Fruit fly (Drosophila melanogaster): ENCODE data around the gene CG14937.

CG14937 gene

dm6 chr2L:11808702-11809583 is 15.1 kb upstream of the CG14937 start, which contains the start of gene crol (continued):
- no peak for TF ChIP-seq Hmx (GFP tag; optimal IDR thresholded peaks at IDR 0.05)
- TF ChIP-seq CG4617 (GFP tag; optimal IDR thresholded peaks at IDR 0.05; ENCODE audit: borderline replicate concordance), result peak; percentile 47
- TF ChIP-seq cg (GFP tag; optimal IDR thresholded peaks at IDR 0.05), result peak; percentile 92
- peak; percentile 40 for TF ChIP-seq Dek (tag; optimal IDR thresholded peaks at IDR 0.05)
- TF ChIP-seq MESR4 (GFP tag; optimal IDR thresholded peaks at IDR 0.05), result peak; percentile 89
- TF ChIP-seq bcd (GFP tag; optimal IDR thresholded peaks at IDR 0.05), result peak; percentile 0
- peak; percentile 40 for TF ChIP-seq CG2120 (GFP tag; optimal IDR thresholded peaks at IDR 0.05)
- TF ChIP-seq jumu (GFP tag; optimal IDR thresholded peaks at IDR 0.05), result peak; percentile 30
- TF ChIP-seq CG12155 (GFP tag; optimal IDR thresholded peaks at IDR 0.05), result peak; percentile 21
- TF ChIP-seq CG8765 (GFP tag; IDR thresholded peaks at IDR 0.05), result no peak
- peak; percentile 85 for TF ChIP-seq zen2 (GFP tag; IDR thresholded peaks at IDR 0.05; ENCODE audit: partially characterized antibody)
- peak; percentile 50 for TF ChIP-seq nmo (GFP tag; optimal IDR thresholded peaks at IDR 0.05)
- TF ChIP-seq fd96Cb (tag; optimal IDR thresholded peaks at IDR 0.05), result no peak
- TF ChIP-seq twi (tag; optimal IDR thresholded peaks at IDR 0.05), result no peak
- TF ChIP-seq CG10431 (GFP tag; optimal IDR thresholded peaks at IDR 0.05), result no peak
- no peak for TF ChIP-seq CG7372 (GFP tag; IDR thresholded peaks at IDR 0.05)
- TF ChIP-seq pum (GFP tag; optimal IDR thresholded peaks at IDR 0.05), result no peak
- TF ChIP-seq CG34422 (GFP tag; IDR thresholded peaks at IDR 0.05), result peak; percentile 93; the same call in 2 of the 3 replicates
- no peak for TF ChIP-seq eyg (GFP tag; optimal IDR thresholded peaks at IDR 0.05)
- TF ChIP-seq CG10209 (GFP tag; optimal IDR thresholded peaks at IDR 0.05), result peak; percentile 2
- peak; percentile 13; the same call in 1 of the 4 replicates for TF ChIP-seq Gug (GFP tag; IDR thresholded peaks at IDR 0.05)
- no peak for TF ChIP-seq sima (GFP tag; optimal IDR thresholded peaks at IDR 0.05)
- TF ChIP-seq pan (optimal IDR thresholded peaks at IDR 0.05), result no peak
- peak in 1 of 2 experiments; percentile 20 for TF ChIP-seq pan (GFP tag; optimal IDR thresholded peaks at IDR 0.05 in 1 of 2, IDR thresholded peaks at IDR 0.05 in 1 of 2)
- no peak for TF ChIP-seq CG6854 (GFP tag; optimal IDR thresholded peaks at IDR 0.05)
- no peak for TF ChIP-seq Jarid2 (GFP tag; optimal IDR thresholded peaks at IDR 0.05)
- TF ChIP-seq CG33557 (GFP tag; optimal IDR thresholded peaks at IDR 0.05), result no peak
- TF ChIP-seq Sin3A (optimal IDR thresholded peaks at IDR 0.05), result peak; percentile 63
- TF ChIP-seq vvl (GFP tag; IDR thresholded peaks at IDR 0.05), result peak; percentile 21; the same call in 1 of the 2 replicates
- peak; percentile 15 for TF ChIP-seq exex (tag; optimal IDR thresholded peaks at IDR 0.05)
- peak; percentile 35 for TF ChIP-seq unpg (GFP tag; optimal IDR thresholded peaks at IDR 0.05)
- TF ChIP-seq aop (GFP tag; IDR thresholded peaks at IDR 0.05), result peak; percentile 38; the same call in 1 of the 2 replicates
- no peak for TF ChIP-seq ab (GFP tag; optimal IDR thresholded peaks at IDR 0.05)
- no peak for TF ChIP-seq Gsc (GFP tag; IDR thresholded peaks at IDR 0.05)
- no peak for TF ChIP-seq CG13296 (GFP tag; optimal IDR thresholded peaks at IDR 0.05)
- no peak for TF ChIP-seq CG3726 (GFP tag; IDR thresholded peaks at IDR 0.05)
- peak; percentile 57 for TF ChIP-seq CG2116 (GFP tag; optimal IDR thresholded peaks at IDR 0.05)
- peak; percentile 39 for TF ChIP-seq CG17829 (tag; optimal IDR thresholded peaks at IDR 0.05)
- no peak for TF ChIP-seq CG15011 (GFP tag; optimal IDR thresholded peaks at IDR 0.05)
- peak; percentile 66 for TF ChIP-seq nom (GFP tag; optimal IDR thresholded peaks at IDR 0.05)
- TF ChIP-seq CG11398 (GFP tag; optimal IDR thresholded peaks at IDR 0.05), result no peak
- peak; percentile 93 for TF ChIP-seq Deaf1 (tag; optimal IDR thresholded peaks at IDR 0.05)
- no peak for TF ChIP-seq dm (GFP tag; optimal IDR thresholded peaks at IDR 0.05)
- no peak for TF ChIP-seq stc (GFP tag; IDR thresholded peaks at IDR 0.05)
- no peak for TF ChIP-seq tgo (GFP tag; IDR thresholded peaks at IDR 0.05)
- no peak for TF ChIP-seq CG4820 (GFP tag; optimal IDR thresholded peaks at IDR 0.05)
- peak; percentile 86 to 91 for TF ChIP-seq Trl (optimal IDR thresholded peaks at IDR 0.05)
- no peak for TF ChIP-seq Trl (GFP tag; optimal IDR thresholded peaks at IDR 0.05)
- no peak for TF ChIP-seq ssp (GFP tag; IDR thresholded peaks at IDR 0.05)
- no peak for TF ChIP-seq Bdp1 (GFP tag; optimal IDR thresholded peaks at IDR 0.05)
